Fruit fly (Drosophila melanogaster) whole organism, embryonic: ENCODE results near the gene Ubi-p5E.

Experiments used
- Atf3 ChIP-seq: fragments of 200-800 bp; sonication (Bioruptor generic); optimal IDR thresholded peaks from 3 replicates; lab custom pipeline; 2016; ENCODE audit warnings: missing biosample characterization, missing genetic modification characterization
- Blimp-1 ChIP-seq: fragments of 200-800 bp; sonication (Bioruptor generic); optimal IDR thresholded peaks from 3 replicates; lab custom pipeline; 2018; ENCODE audit warnings: missing biosample characterization, missing genetic modification characterization, mild to moderate bottlenecking, moderate library complexity, missing genetic modification reagents
- CG1024 ChIP-seq: fragments of 200-800 bp; sonication (Bioruptor generic); IDR thresholded peaks from 2 replicates; pipeline ENCODE4 v1.3.6; 2022; ENCODE audit warnings: missing biosample characterization, missing genetic modification characterization
- CG10565 ChIP-seq: fragments of 200-800 bp; sonication (Bioruptor generic); optimal IDR thresholded peaks from 3 replicates; lab custom pipeline; 2016; ENCODE audit warnings: missing biosample characterization, mild to moderate bottlenecking, missing genetic modification characterization
- CG10959 ChIP-seq: fragments of 200-800 bp; sonication (Bioruptor generic); IDR thresholded peaks from 2 replicates; pipeline ENCODE4 v1.3.6; 2022; ENCODE audit warnings: missing biosample characterization, missing genetic modification characterization
- CG11695 ChIP-seq: fragments of 200-800 bp; sonication (Bioruptor generic); IDR thresholded peaks from 3 replicates; pipeline ENCODE4 v1.3.6; 2022; ENCODE audit warnings: missing biosample characterization, missing genetic modification characterization
- CG12155 ChIP-seq: fragments of 200-800 bp; sonication (Bioruptor generic); optimal IDR thresholded peaks from 3 replicates; lab custom pipeline; 2016; ENCODE audit warnings: missing biosample characterization, missing genetic modification characterization
- CG12659 ChIP-seq: fragments of 200-800 bp; sonication (Bioruptor generic); optimal IDR thresholded peaks from 3 replicates; lab custom pipeline; 2017; ENCODE audit warnings: mild to moderate bottlenecking, missing biosample characterization, missing genetic modification reagents, missing genetic modification characterization
- CG12744 ChIP-seq: fragments of 200-800 bp; sonication (Bioruptor generic); optimal IDR thresholded peaks from 2 replicates; lab custom pipeline; 2016; ENCODE audit warnings: missing biosample characterization, missing genetic modification characterization
- CG12942 ChIP-seq: fragments of 200-800 bp; sonication (Bioruptor generic); optimal IDR thresholded peaks from 3 replicates; lab custom pipeline; 2016; ENCODE audit warnings: missing biosample characterization, missing genetic modification characterization
- CG14710 ChIP-seq: fragments of 200-800 bp; sonication (Bioruptor generic); optimal IDR thresholded peaks from 3 replicates; lab custom pipeline; 2019; ENCODE audit warnings: missing biosample characterization, mild to moderate bottlenecking, missing genetic modification characterization, moderate library complexity
- CG14965 ChIP-seq: fragments of 200-800 bp; sonication (Bioruptor generic); optimal IDR thresholded peaks from 2 replicates; lab custom pipeline; 2016; ENCODE audit warnings: missing biosample characterization, missing genetic modification characterization, borderline replicate concordance
- CG15011 ChIP-seq: fragments of 200-800 bp; sonication (Bioruptor generic); optimal IDR thresholded peaks from 3 replicates; lab custom pipeline; 2018; ENCODE audit warnings: missing biosample characterization, mild to moderate bottlenecking, missing genetic modification characterization
- CG18262 ChIP-seq: fragments of 200-800 bp; optimal IDR thresholded peaks from 3 replicates; lab custom pipeline; 2019; ENCODE audit warnings: missing biosample characterization, mild to moderate bottlenecking, missing genetic modification characterization, moderate library complexity
- CG3163 ChIP-seq: fragments of 200-800 bp; sonication (Bioruptor generic); optimal IDR thresholded peaks from 3 replicates; lab custom pipeline; 2016; ENCODE audit warnings: missing biosample characterization, missing genetic modification characterization
- CG3281 ChIP-seq: fragments of 200-800 bp; sonication (Bioruptor generic); optimal IDR thresholded peaks from 3 replicates; lab custom pipeline; 2017; ENCODE audit warnings: missing biosample characterization, mild to moderate bottlenecking, missing genetic modification characterization
- CG42726 ChIP-seq: fragments of 200-800 bp; sonication (Bioruptor generic); IDR thresholded peaks from 2 replicates; pipeline ENCODE4 v1.3.6; 2022; ENCODE audit warnings: missing biosample characterization, missing genetic modification characterization; ENCODE audit not compliant: partially characterized antibody
- CG4707 ChIP-seq: fragments of 200-800 bp; sonication (Bioruptor generic); optimal IDR thresholded peaks from 2 replicates; lab custom pipeline; 2018; ENCODE audit warnings: missing biosample characterization, mild to moderate bottlenecking, missing genetic modification characterization, moderate library complexity
- CG6689 ChIP-seq: fragments of 200-800 bp; sonication (Bioruptor generic); IDR thresholded peaks from 2 replicates; pipeline ENCODE4 v1.3.6; 2022; ENCODE audit warnings: missing biosample characterization, missing genetic modification characterization
- CG7357 ChIP-seq: fragments of 200-800 bp; sonication (Bioruptor generic); IDR thresholded peaks from 3 replicates; pipeline ENCODE4 v1.3.6; 2022; ENCODE audit warnings: missing biosample characterization, missing genetic modification characterization
- CG7839 ChIP-seq: fragments of 200-800 bp; sonication (Bioruptor generic); optimal IDR thresholded peaks from 3 replicates; lab custom pipeline; 2018; ENCODE audit warnings: missing biosample characterization, mild to moderate bottlenecking, missing genetic modification characterization, moderate library complexity
- CG7987 ChIP-seq: fragments of 200-800 bp; sonication (Bioruptor generic); optimal IDR thresholded peaks from 2 replicates; lab custom pipeline; 2018; ENCODE audit warnings: missing biosample characterization, mild to moderate bottlenecking, missing genetic modification characterization, moderate library complexity
- Camta ChIP-seq: fragments of 200-800 bp; sonication (Bioruptor generic); optimal IDR thresholded peaks from 2 replicates; lab custom pipeline; 2016; ENCODE audit warnings: missing biosample characterization, missing genetic modification characterization
- Dip2 ChIP-seq: fragments of 200-800 bp; sonication (Bioruptor generic); IDR thresholded peaks from 2 replicates; pipeline ENCODE4 v1.3.6; 2022; ENCODE audit warnings: missing biosample characterization, missing genetic modification characterization
- Doc2 ChIP-seq: fragments of 200-800 bp; sonication (Bioruptor generic); IDR thresholded peaks from 2 replicates; pipeline ENCODE4 v1.3.6; 2022; ENCODE audit warnings: missing biosample characterization, missing genetic modification characterization
- Dp ChIP-seq: fragments of 200-800 bp; sonication (Bioruptor generic); optimal IDR thresholded peaks from 2 replicates; lab custom pipeline; 2018; ENCODE audit warnings: missing biosample characterization, mild to moderate bottlenecking, missing genetic modification characterization, moderate library complexity
- Drgx ChIP-seq: fragments of 200-800 bp; sonication (Bioruptor generic); IDR thresholded peaks from 2 replicates; pipeline ENCODE4 v1.3.6; 2022; ENCODE audit warnings: missing biosample characterization, missing genetic modification characterization
- H2.0 ChIP-seq: fragments of 200-800 bp; sonication (Bioruptor generic); IDR thresholded peaks from 2 replicates; pipeline ENCODE4 v1.3.6; 2022; ENCODE audit warnings: missing biosample characterization, missing genetic modification characterization
- Hmx ChIP-seq: fragments of 200-800 bp; sonication (Bioruptor generic); optimal IDR thresholded peaks from 2 replicates; lab custom pipeline; 2016; ENCODE audit warnings: missing biosample characterization, missing genetic modification characterization
- Lhr ChIP-seq: fragments of 200-800 bp; sonication (Bioruptor generic); optimal IDR thresholded peaks from 3 replicates; lab custom pipeline; 2017; ENCODE audit warnings: mild to moderate bottlenecking, missing biosample characterization, missing genetic modification reagents, missing genetic modification characterization
- MTF-1 ChIP-seq: fragments of 200-800 bp; sonication (Bioruptor generic); optimal IDR thresholded peaks from 2 replicates; lab custom pipeline; 2018; ENCODE audit warnings: missing biosample characterization, mild to moderate bottlenecking, missing genetic modification characterization, borderline replicate concordance
- Meics ChIP-seq: fragments of 200-800 bp; sonication (Bioruptor generic); optimal IDR thresholded peaks from 2 replicates; lab custom pipeline; 2017; ENCODE audit warnings: missing biosample characterization, mild to moderate bottlenecking, missing genetic modification characterization
- Myb ChIP-seq: fragments of 200-800 bp; sonication (Bioruptor generic); optimal IDR thresholded peaks from 2 replicates; lab custom pipeline; 2016; ENCODE audit warnings: missing biosample characterization, missing genetic modification characterization
- ase ChIP-seq: fragments of 200-800 bp; sonication (Bioruptor generic); IDR thresholded peaks from 3 replicates; pipeline ENCODE4 v1.3.6; 2022; ENCODE audit warnings: missing biosample characterization, missing genetic modification characterization
- az2 ChIP-seq: fragments of 200-800 bp; sonication (Bioruptor generic); optimal IDR thresholded peaks from 3 replicates; lab custom pipeline; 2016; ENCODE audit warnings: missing biosample characterization, missing genetic modification characterization
- br ChIP-seq: fragments of >200 bp; optimal IDR thresholded peaks from 2 replicates; lab custom pipeline; 2017
- chn ChIP-seq: fragments of 200-800 bp; sonication (Bioruptor generic); optimal IDR thresholded peaks from 2 replicates; lab custom pipeline; 2016; ENCODE audit warnings: missing biosample characterization, missing genetic modification characterization
- disco-r ChIP-seq: fragments of 200-800 bp; sonication (Bioruptor generic); optimal IDR thresholded peaks from 2 replicates; lab custom pipeline; 2016; ENCODE audit warnings: missing biosample characterization, missing genetic modification characterization
- dm ChIP-seq: fragments of 200-800 bp; sonication (Bioruptor generic); optimal IDR thresholded peaks from 3 replicates; lab custom pipeline; 2016; ENCODE audit warnings: missing biosample characterization, missing genetic modification characterization
- ham ChIP-seq: fragments of 200-800 bp; sonication (Bioruptor generic); IDR thresholded peaks from 2 replicates; pipeline ENCODE4 v1.3.6; 2022; ENCODE audit warnings: missing biosample characterization, missing genetic modification characterization
- hb ChIP-seq: fragments of 200-800 bp; sonication (Bioruptor generic); IDR thresholded peaks from 3 replicates; pipeline ENCODE4 v1.3.6; 2022; ENCODE audit warnings: missing biosample characterization, missing genetic modification characterization; ENCODE audit not compliant: partially characterized antibody
- hkb ChIP-seq, 2 experiments: fragments of 200-800 bp in 1 of 2; fragments of >200 bp in 1 of 2; sonication (Bioruptor generic) in 1 of 2; IDR thresholded peaks in 1 of 2; optimal IDR thresholded peaks in 1 of 2; 2 replicates each; pipeline versions ENCODE4 v1.3.6 to Lab custom; 2017 to 2022; ENCODE audit warnings: missing biosample characterization in 1 of 2, missing genetic modification characterization in 1 of 2
- pros ChIP-seq: fragments of 200-800 bp; sonication (Bioruptor generic); optimal IDR thresholded peaks from 3 replicates; lab custom pipeline; 2019; ENCODE audit warnings: missing biosample characterization, mild to moderate bottlenecking, missing genetic modification characterization, moderate library complexity
- pzg ChIP-seq: fragments of 200-800 bp; sonication (Bioruptor generic); optimal IDR thresholded peaks from 3 replicates; lab custom pipeline; 2018; ENCODE audit warnings: missing biosample characterization, mild to moderate bottlenecking, missing genetic modification characterization, moderate library complexity
- ro ChIP-seq: fragments of 200-800 bp; sonication (Bioruptor generic); IDR thresholded peaks from 2 replicates; pipeline ENCODE4 v1.3.6; 2022; ENCODE audit warnings: missing biosample characterization, missing genetic modification characterization
- sc ChIP-seq, 3 experiments: fragments of >200 bp in 2 of 3; fragments of 200-800 bp in 1 of 3; sonication (Bioruptor generic) in 1 of 3; optimal IDR thresholded peaks; 2 replicates in 2 of 3; 3 replicates in 1 of 3; lab custom pipeline; 2017; ENCODE audit warnings: mild to moderate bottlenecking in 1 of 3, missing biosample characterization in 1 of 3, missing genetic modification characterization in 1 of 3, missing genetic modification reagents in 1 of 3
- scrt ChIP-seq: fragments of 200-800 bp; sonication (Bioruptor generic); optimal IDR thresholded peaks from 2 replicates; lab custom pipeline; 2018; ENCODE audit warnings: missing biosample characterization, mild to moderate bottlenecking, missing genetic modification characterization, moderate library complexity
- sim ChIP-seq: fragments of 200-800 bp; sonication (Bioruptor generic); IDR thresholded peaks from 2 replicates; pipeline ENCODE4 v1.3.6; 2022; ENCODE audit warnings: missing biosample characterization, missing genetic modification characterization
- slp2 ChIP-seq: fragments of 200-800 bp; sonication (Bioruptor generic); optimal IDR thresholded peaks from 2 replicates; lab custom pipeline; 2016; ENCODE audit warnings: missing biosample characterization, missing genetic modification characterization
- trh ChIP-seq: fragments of 200-800 bp; sonication (Bioruptor generic); optimal IDR thresholded peaks from 2 replicates; lab custom pipeline; 2016; ENCODE audit warnings: missing biosample characterization, missing genetic modification characterization

Ubi-p5E gene

dm6 chrX:6291083-6291699, 11.7 kb upstream of the Ubi-p5E start, which contains the start of the genes Rpt4 and mldr (continued):
- TF ChIP-seq az2 (GFP tag; lab: Kevin White, UChicago) (no peak), CG3163 (GFP tag; lab: Kevin White, UChicago) (no peak), CG4707 (GFP tag; lab: Kevin White, UChicago) (no peak), Doc2 (no peak), sim (GFP tag; lab: Robert Waterston, UW) (no peak), Hmx (no peak), trh (GFP tag; lab: Kevin White, UChicago) (no peak), hb (no peak), slp2 (no peak), CG7839 (no peak), CG12744 (GFP tag; lab: Kevin White, UChicago) (no peak), CG11695 (GFP tag; lab: Robert Waterston, UW) (no peak), Camta (GFP tag; lab: Kevin White, UChicago) (no peak), MTF-1 (GFP tag; lab: Kevin White, UChicago) (no peak), CG12942 (no peak), CG1024 (GFP tag; lab: Robert Waterston, UW) (no peak), CG12155 (no peak), ase (GFP tag; lab: Robert Waterston, UW) (no peak), H2.0 (GFP tag; lab: Robert Waterston, UW) (no peak), chn (GFP tag; lab: Kevin White, UChicago) (no peak), Drgx (no peak), CG3281 (GFP tag; lab: Kevin White, UChicago) (no peak), ro (GFP tag; lab: Robert Waterston, UW) (no peak), sc (optimal IDR thresholded peaks at IDR 0.05; lab: Kevin White, UChicago) (no peak), sc (GFP tag; optimal IDR thresholded peaks at IDR 0.05; lab: Kevin White, UChicago) (no peak), hkb (optimal IDR thresholded peaks at IDR 0.05; lab: Kevin White, UChicago) (no peak), hkb (GFP tag; IDR thresholded peaks at IDR 0.05; lab: Robert Waterston, UW) (no peak), dm (no peak), CG10959 (no peak), CG12659 (GFP tag; lab: Kevin White, UChicago) (peak; percentile 72), CG6689 (GFP tag; lab: Robert Waterston, UW) (no peak), Meics (GFP tag; lab: Kevin White, UChicago) (no peak), Blimp-1 (GFP tag; lab: Kevin White, UChicago) (no peak), CG10565 (no peak), disco-r (GFP tag; lab: Kevin White, UChicago) (no peak), pros (no peak), CG18262 (no peak), scrt (no peak), CG7987 (no peak), Atf3 (GFP tag; lab: Kevin White, UChicago) (no peak), CG15011 (GFP tag; lab: Kevin White, UChicago) (no peak), Dip2 (GFP tag; lab: Robert Waterston, UW) (no peak), Lhr (GFP tag; lab: Kevin White, UChicago) (peak; percentile 68), pzg (GFP tag; lab: Kevin White, UChicago) (peak; percentile 94), CG7357 (GFP tag; lab: Robert Waterston, UW) (no peak), CG14965 (no peak), Dp (GFP tag; lab: Kevin White, UChicago) (peak; percentile 46), br (no peak), Myb (GFP tag; lab: Kevin White, UChicago) (peak; percentile 32), CG14710 (tag; lab: Kevin White, UChicago) (peak; percentile 75), CG42726 (GFP tag; lab: Robert Waterston, UW) (0 out of 2 replicates have a peak, but pooled peaks have one; percentile 28), ham (GFP tag; lab: Robert Waterston, UW) (no peak)
